Worm (Caenorhabditis elegans) whole organism, L4/young adult: Measurements from ENCODE around the gene F14D7.12.
"Not testable (repeated sequence)": the region's sequence is repeated elsewhere in the genome, so short reads cannot be mapped to it uniquely, and the experiment has no call there.

ENCODE experiments used
- W03F9.2 ChIP-seq: fragments of 150-350 bp; optimal IDR thresholded peaks from 2 replicates; lab custom pipeline; 2014; ENCODE audit warnings: missing biosample characterization, missing genetic modification characterization
- dao-5 ChIP-seq: sonication (generic microtip); optimal IDR thresholded peaks from 2 replicates; lab custom pipeline; 2016; ENCODE audit warnings: missing genotype, missing genetic modification characterization, moderate library complexity, missing compliant biosample characterization
- him-1 ChIP-seq: sonication (generic microtip); optimal IDR thresholded peaks from 2 replicates; lab custom pipeline; 2016; ENCODE audit warnings: missing genotype, missing genetic modification reagents, missing genetic modification characterization, missing compliant biosample characterization

The F14D7.12 gene

ce11 chrV:14289363-14289762 lies 10.5 kb upstream of the F14D7.12 start, which contains the start of gene F14D7.1:
F14D7.1 (minus strand) TSS chrV:14289463.
- TF ChIP-seq W03F9.2 (tag; lab: Kevin White, UChicago) (no peak), dao-5 (tag; lab: Kevin White, UChicago) (no peak), him-1 (tag; lab: Kevin White, UChicago) (no peak)

DNA sequence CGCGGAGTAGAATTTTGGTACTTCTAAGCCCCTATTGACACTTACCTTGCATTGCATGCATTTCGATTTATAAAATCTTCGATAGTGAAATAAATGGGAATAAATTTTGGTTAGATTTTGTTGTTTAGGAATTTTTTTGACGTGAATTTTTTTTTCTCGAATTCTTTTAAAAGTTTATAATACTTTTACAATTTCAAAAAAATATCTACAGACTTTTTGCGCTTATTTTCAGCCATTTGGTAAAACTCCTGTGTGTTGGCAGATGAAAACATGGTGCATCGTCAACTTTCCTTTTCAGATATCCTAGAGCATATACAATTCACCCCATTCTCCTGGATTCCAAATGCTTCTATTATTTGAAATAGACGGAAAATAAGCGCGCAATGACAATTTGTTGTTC lies 9.2 kb upstream of the F14D7.12 start, which contains the start of gene F14D7.18:
Gene F14D7.18, minus strand, starts transcription at position 101 of the 400 bp plus-strand sequence.
- TF ChIP-seq him-1 (tag; lab: Kevin White, UChicago) (no peak), W03F9.2 (tag; lab: Kevin White, UChicago) (no peak), dao-5 (tag; lab: Kevin White, UChicago) (no peak)

DNA sequence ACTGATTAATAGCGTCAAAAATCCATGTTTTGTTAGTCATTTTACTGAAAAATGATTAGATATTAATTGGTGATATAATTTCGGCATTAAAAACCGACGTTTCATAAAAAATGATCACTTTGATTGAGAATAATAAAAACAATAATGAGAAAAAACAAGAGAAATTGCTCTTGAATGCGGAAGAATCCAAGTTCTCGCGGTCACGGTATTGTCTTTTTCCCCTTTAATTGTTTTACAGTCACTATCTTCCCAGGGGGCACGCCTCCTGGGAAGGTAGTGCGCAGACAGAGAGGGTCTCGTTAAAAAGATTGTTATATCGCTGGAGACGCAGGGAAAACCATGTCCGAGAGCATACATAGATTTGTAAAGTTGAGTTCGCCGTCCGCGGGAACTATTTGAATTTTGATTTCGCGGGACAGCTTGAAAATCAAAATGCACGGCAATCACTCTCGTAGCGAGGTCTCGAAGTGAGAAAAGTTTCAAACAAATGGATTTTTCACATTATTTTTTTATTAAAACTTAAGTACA lies 6.1 kb upstream of the F14D7.12 start, which contains the start of gene F14D7.2:
Gene F14D7.2, minus strand, starts transcription at position 51 of the 528 bp plus-strand sequence.
- TF ChIP-seq dao-5 (tag; lab: Kevin White, UChicago) (no peak), W03F9.2 (tag; lab: Kevin White, UChicago) (no peak), him-1 (tag; lab: Kevin White, UChicago) (no peak)

ce11 chrV:14294396-14294795 lies 5.4 kb upstream of the F14D7.12 start, which contains the start of gene F14D7.9:
F14D7.9 (plus strand) TSS chrV:14294696.
- no peak for TF ChIP-seq dao-5 (tag; lab: Kevin White, UChicago)
- TF ChIP-seq him-1 (tag; lab: Kevin White, UChicago): no peak

ce11 chrV:14296499-14296898 lies 3.3 kb upstream of the F14D7.12 start, which contains the start of gene F14D7.3:
F14D7.3 (plus strand) TSS chrV:14296799.
- no peak for TF ChIP-seq W03F9.2 (tag; lab: Kevin White, UChicago)
- no peak for TF ChIP-seq dao-5 (tag; lab: Kevin White, UChicago)
- TF ChIP-seq him-1 (tag; lab: Kevin White, UChicago): no peak

ce11 chrV:14301076-14301475 lies 1.3 kb downstream of the F14D7.12 start, which contains the start of gene F14D7.6:
F14D7.6 (plus strand) TSS chrV:14301413.
- TF ChIP-seq him-1 (tag; lab: Kevin White, UChicago) (no peak), W03F9.2 (tag; lab: Kevin White, UChicago) (no peak), dao-5 (tag; lab: Kevin White, UChicago) (no peak)

DNA sequence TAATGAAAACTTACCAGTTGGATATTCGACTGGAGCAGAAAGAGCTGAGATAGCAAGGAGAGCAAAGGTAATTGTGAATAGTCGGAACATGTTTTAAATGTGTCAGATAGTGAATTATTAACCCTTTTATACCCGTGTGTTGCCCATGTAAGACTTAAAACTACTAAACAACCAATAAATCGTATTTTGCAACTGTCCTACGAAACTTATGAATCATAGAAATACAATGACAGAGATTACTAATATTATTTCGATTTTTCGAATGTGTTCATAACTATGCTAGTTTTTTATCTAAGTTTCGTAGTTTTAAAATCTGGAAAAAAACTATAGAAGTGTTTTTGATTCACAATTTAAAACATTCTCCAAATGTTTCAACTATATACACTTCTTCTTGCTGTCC lies 7.0 kb downstream of the F14D7.12 start, which contains the start of gene spig-4:
Gene spig-4, minus strand, starts transcription at position 101 of the 400 bp plus-strand sequence.
- not testable (repeated sequence) for TF ChIP-seq dao-5, W03F9.2, him-1 (tag; lab: Kevin White, UChicago)

DNA sequence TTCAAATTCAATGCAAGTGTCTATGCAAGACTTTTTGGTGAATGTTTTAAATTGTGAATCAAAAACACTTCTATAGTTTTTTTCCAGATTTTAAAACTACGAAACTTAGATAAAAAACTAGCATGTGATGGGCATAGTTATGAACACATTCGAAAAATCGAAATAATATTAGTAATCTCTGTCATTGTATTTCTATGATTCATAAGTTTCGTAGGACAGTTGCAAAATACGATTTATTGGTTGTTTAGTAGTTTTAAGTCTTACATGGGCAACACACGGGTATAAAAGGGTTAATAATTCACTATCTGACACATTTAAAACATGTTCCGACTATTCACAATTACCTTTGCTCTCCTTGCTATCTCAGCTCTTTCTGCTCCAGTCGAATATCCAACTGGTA lies 8.3 kb downstream of the F14D7.12 start, which contains the start of gene spig-5:
Gene spig-5, plus strand, starts transcription at position 301 of the 400 bp plus-strand sequence.
- not testable (repeated sequence) for TF ChIP-seq W03F9.2, dao-5, him-1 (tag; lab: Kevin White, UChicago)

- not testable (repeated sequence) for TF ChIP-seq W03F9.2, dao-5, him-1 (tag; lab: Kevin White, UChicago)
Measured at ce11 chrV:14309632-14310031, 9.8 kb downstream of the F14D7.12 start, which contains the start of gene F14D7.14. F14D7.14 (plus strand) TSS chrV:14309932.

- TF ChIP-seq W03F9.2 (tag; lab: Kevin White, UChicago) (no peak), him-1 (tag; lab: Kevin White, UChicago) (no peak), dao-5 (tag; lab: Kevin White, UChicago) (no peak)
Measured at ce11 chrV:14311115-14311514, 11.3 kb downstream of the F14D7.12 start, which contains the start of gene ddn-3. ddn-3 (minus strand) TSS chrV:14311215.

- TF ChIP-seq him-1 (tag; lab: Kevin White, UChicago): no peak
- TF ChIP-seq dao-5 (tag; lab: Kevin White, UChicago): no peak
Measured at ce11 chrV:14312695-14313094, 12.9 kb downstream of the F14D7.12 start, which contains the start of gene F14D7.8. F14D7.8 (minus strand) TSS chrV:14312795.

DNA sequence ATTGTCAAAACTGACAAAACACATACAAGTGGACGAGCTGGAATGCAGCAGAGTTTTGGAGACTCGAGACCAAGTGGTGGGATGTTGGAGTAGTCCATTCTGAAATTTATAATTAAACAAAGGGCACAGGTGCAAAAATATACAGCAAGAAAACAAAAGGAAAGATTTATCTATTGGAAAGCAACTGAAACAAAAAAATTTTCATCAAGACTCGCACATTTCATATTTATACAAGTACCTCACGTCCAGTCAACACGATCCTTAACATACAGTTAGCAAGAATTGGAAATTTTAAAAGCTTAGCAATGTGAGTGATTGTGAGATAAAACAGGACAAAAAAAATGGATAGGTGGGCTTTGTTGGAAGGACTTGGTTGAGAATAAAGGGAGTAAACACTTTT lies 14.4 kb downstream of the F14D7.12 start, which contains the start of gene F47B8.1:
Gene F47B8.1, minus strand, starts transcription at position 101 of the 400 bp plus-strand sequence.
- no peak for TF ChIP-seq dao-5 (tag; lab: Kevin White, UChicago)
- TF ChIP-seq W03F9.2 (tag; lab: Kevin White, UChicago): no peak
- TF ChIP-seq him-1 (tag; lab: Kevin White, UChicago): no peak

DNA sequence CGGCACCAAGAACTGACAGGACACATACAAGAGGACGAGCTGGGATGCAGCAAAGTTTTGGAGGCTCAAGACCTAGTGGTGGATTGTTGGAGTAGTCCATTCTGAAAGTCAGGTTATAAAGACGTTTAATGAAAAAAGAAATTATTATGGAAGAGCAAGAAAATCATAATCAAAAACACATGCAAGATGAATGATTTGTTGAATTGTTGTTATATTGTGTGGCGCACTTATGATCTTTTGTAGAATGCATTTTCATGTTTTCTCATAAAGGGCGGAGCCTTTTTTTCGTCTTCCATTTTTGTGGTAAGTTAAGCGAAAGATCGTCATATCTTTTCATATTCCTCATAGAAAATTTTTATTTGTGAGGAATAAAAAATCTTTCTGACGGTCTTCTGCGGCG lies 16.7 kb downstream of the F14D7.12 start, which contains the start of gene F47B8.2:
Gene F47B8.2, minus strand, starts transcription at position 101 of the 400 bp plus-strand sequence.
- TF ChIP-seq W03F9.2 (tag; lab: Kevin White, UChicago) (no peak), him-1 (tag; lab: Kevin White, UChicago) (no peak), dao-5 (tag; lab: Kevin White, UChicago) (no peak)
